Worm (Caenorhabditis elegans): ENCODE results near the gene F54D5.5.

F54D5.5 gene

ce11 chrII:11538741-11539140, 28.1 kb downstream of the F54D5.5 start, which contains the start of gene Y62F5A.9:
Gene Y62F5A.9, minus strand, starts transcription at chrII:11538841.
- no peak for TF ChIP-seq ceh-83 (GFP tag; optimal IDR thresholded peaks at IDR 0.05)
- no peak for TF ChIP-seq mep-1 (tag; optimal IDR thresholded peaks at IDR 0.05)
- no peak for TF ChIP-seq tbx-8 (GFP tag; optimal IDR thresholded peaks at IDR 0.05)
- peak; percentile 4 for TF ChIP-seq lsy-2 (tag; optimal IDR thresholded peaks at IDR 0.05)
- no peak for TF ChIP-seq pha-4 (tag; optimal IDR thresholded peaks at IDR 0.05)

ce11 chrII:11537606-11538016, 29.2 kb downstream of the F54D5.5 start:
- TF ChIP-seq ceh-83 (GFP tag; optimal IDR thresholded peaks at IDR 0.05) (peak; percentile 86), mab-5 (tag; optimal IDR thresholded peaks at IDR 0.05) (no peak), cnd-1 (tag; optimal IDR thresholded peaks at IDR 0.05) (no peak), mls-2 (tag; optimal IDR thresholded peaks at IDR 0.05) (peak; percentile 27), blmp-1 (tag; optimal IDR thresholded peaks at IDR 0.05) (no peak), sptf-1 (tag; optimal IDR thresholded peaks at IDR 0.05) (no peak), tbx-8 (GFP tag; optimal IDR thresholded peaks at IDR 0.05) (peak; percentile 35), M03D4.4 (tag; optimal IDR thresholded peaks at IDR 0.05) (peak; percentile 34), sem-2 (GFP tag; optimal IDR thresholded peaks at IDR 0.05) (peak; percentile 60), unc-62 (GFP tag; optimal IDR thresholded peaks at IDR 0.05) (no peak)

ce11 chrII:11537115-11537514, 29.7 kb downstream of the F54D5.5 start:
- TF ChIP-seq lsy-2 (tag; optimal IDR thresholded peaks at IDR 0.05) (no peak), elt-1 (tag; optimal IDR thresholded peaks at IDR 0.05; ENCODE audit: borderline replicate concordance, insufficient read depth) (no peak), cnd-1 (tag; optimal IDR thresholded peaks at IDR 0.05) (peak; percentile 52), mep-1 (tag; optimal IDR thresholded peaks at IDR 0.05) (peak; percentile 62), ham-2 (GFP tag; optimal IDR thresholded peaks at IDR 0.05) (peak; percentile 37), nhr-76 (tag; optimal IDR thresholded peaks at IDR 0.05) (no peak), blmp-1 (tag; optimal IDR thresholded peaks at IDR 0.05) (no peak), unc-39 (tag; optimal IDR thresholded peaks at IDR 0.05) (no peak), pha-4 (tag; optimal IDR thresholded peaks at IDR 0.05) (no peak), ceh-43 (GFP tag; optimal IDR thresholded peaks at IDR 0.05) (no peak), bed-3 (GFP tag; optimal IDR thresholded peaks at IDR 0.05) (no peak), sptf-1 (tag; optimal IDR thresholded peaks at IDR 0.05) (peak; percentile 89), zip-8 (tag; optimal IDR thresholded peaks at IDR 0.05) (no peak), ces-1 (GFP tag; optimal IDR thresholded peaks at IDR 0.05) (no peak), snpc-4 (tag; optimal IDR thresholded peaks at IDR 0.05) (no peak), flh-1 (GFP tag; optimal IDR thresholded peaks at IDR 0.05) (no peak), elt-3 (tag; optimal IDR thresholded peaks at IDR 0.05) (no peak), unc-120 (tag; optimal IDR thresholded peaks at IDR 0.05; ENCODE audit: poor library complexity, severe bottlenecking) (peak; percentile 6), mls-2 (tag; optimal IDR thresholded peaks at IDR 0.05) (peak; percentile 40), sem-2 (GFP tag; optimal IDR thresholded peaks at IDR 0.05) (no peak), nhr-237 (tag; optimal IDR thresholded peaks at IDR 0.05) (no peak), lin-13 (tag; optimal IDR thresholded peaks at IDR 0.05) (no peak), tbx-8 (GFP tag; optimal IDR thresholded peaks at IDR 0.05) (no peak), nhr-28 (tag; optimal IDR thresholded peaks at IDR 0.05) (no peak), ceh-39 (tag; optimal IDR thresholded peaks at IDR 0.05) (peak; percentile 76), unc-62 (GFP tag; optimal IDR thresholded peaks at IDR 0.05) (peak; percentile 67), nhr-12 (tag; optimal IDR thresholded peaks at IDR 0.05) (no peak), drap-1 (GFP tag; optimal IDR thresholded peaks at IDR 0.05) (no peak), ztf-11 (tag; optimal IDR thresholded peaks at IDR 0.05) (no peak), hlh-1 (tag; optimal IDR thresholded peaks at IDR 0.05) (peak; percentile 60), ceh-83 (GFP tag; optimal IDR thresholded peaks at IDR 0.05) (no peak), M03D4.4 (tag; optimal IDR thresholded peaks at IDR 0.05) (no peak), nhr-2 (tag; optimal IDR thresholded peaks at IDR 0.05) (peak; percentile 46), mab-5 (tag; optimal IDR thresholded peaks at IDR 0.05) (no peak), lin-32 (GFP tag; optimal IDR thresholded peaks at IDR 0.05) (no peak)

- TF ChIP-seq tbx-8 (GFP tag; optimal IDR thresholded peaks at IDR 0.05) = no peak
- TF ChIP-seq ceh-43 (GFP tag; optimal IDR thresholded peaks at IDR 0.05) = no peak
- peak; percentile 36 for TF ChIP-seq ces-1 (GFP tag; optimal IDR thresholded peaks at IDR 0.05)
Measured at ce11 chrII:11536505-11536904, 30.3 kb downstream of the F54D5.5 start.
